Worm (Caenorhabditis elegans): Measurements from ENCODE around the gene F59B2.15.
A peak's percentile ranks its signal among the peaks of the same experiment; 100 is the strongest.

The F59B2.15 gene

DNA sequence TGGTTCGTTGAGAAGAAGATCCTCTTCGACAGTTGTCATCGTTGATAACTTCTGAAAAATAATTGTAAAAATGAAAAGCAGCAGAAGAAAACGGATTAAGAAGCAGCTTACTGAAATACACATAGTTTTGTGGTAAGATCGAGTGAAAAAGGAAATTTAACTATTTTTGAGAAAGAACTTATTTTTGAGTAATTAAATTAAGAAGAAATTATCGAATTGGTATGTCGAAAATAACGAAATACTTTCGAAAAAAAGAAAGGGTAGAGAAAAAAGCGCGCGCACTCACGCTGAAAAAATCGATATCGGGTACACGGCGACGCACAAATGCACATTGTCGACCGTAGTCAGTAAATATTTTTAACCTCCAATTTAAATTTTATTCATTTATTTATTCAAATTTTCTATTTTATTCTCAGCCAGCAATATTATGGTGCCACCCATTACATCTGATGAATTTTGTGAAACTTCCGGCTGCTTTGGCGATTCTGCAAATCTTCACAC is 46.2 kb downstream of the F59B2.15 start, which contains the start of the genes ZK643.5 and ZK643.2 (continued):
- TF ChIP-seq snpc-3.4 (tag; optimal IDR thresholded peaks at IDR 0.05) (peak; percentile 57), C06A6.2 (GFP tag; conservative IDR thresholded peaks at IDR 0.05) (no peak), ama-1 (optimal IDR thresholded peaks at IDR 0.05) (no peak), ama-1 (GFP tag; optimal IDR thresholded peaks at IDR 0.05) (peak in 1 of 2 experiments; percentile 64)

DNA sequence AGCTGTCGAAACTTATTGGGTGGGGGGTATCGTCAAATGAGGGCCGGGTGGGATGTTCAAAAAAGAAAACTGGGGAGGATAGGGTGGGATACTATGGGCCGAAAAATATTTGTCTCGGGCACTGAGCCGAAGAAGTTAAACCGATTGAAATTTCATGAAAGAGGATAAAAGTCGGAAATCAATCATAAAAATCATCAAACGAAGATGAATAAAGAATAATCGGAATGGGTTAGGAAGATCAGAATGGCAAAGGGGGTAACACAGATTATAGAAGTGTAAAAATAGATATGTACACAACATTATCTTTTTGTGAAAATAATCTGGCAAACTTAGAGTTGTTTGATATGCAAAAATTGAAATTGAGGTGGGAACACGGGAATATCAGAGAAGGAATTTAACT is 46.9 kb downstream of the F59B2.15 start:
- 0 out of 2 replicates have a peak, but pooled peaks have one; percentile 16 for TF ChIP-seq nfyb-1 (GFP tag; IDR thresholded peaks at IDR 0.05)
- TF ChIP-seq ceh-58 (GFP tag; IDR thresholded peaks at IDR 0.05), result no peak

All from whole organism, young adult.